Worm (Caenorhabditis elegans): ENCODE data around the gene dnj-7.
A peak's percentile ranks its signal among the peaks of the same experiment; 100 is the strongest.

dnj-7 gene

DNA sequence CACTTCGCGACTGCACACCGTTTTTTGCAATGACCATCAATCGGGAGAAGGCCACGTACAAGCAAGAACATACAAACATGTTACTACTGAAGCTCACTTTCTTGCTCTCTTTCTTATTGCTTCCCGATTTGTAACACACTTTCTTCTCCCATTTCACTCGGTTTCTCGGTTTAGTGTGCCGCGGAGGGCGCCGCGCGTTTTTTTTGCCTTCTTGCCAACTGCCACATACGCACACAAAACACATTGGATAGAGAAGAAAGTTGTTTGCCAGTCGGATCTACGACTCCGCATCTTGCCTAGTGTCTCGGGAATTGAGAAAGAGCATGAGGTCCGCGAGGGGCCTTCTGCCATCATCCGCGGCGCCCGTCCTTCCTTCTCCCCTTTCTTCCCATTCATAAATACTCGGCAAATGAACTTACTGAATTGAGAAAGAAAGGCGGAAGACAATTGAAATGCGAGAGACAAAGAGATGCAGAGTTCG, 40.4 kb downstream of the dnj-7 start:
- TF ChIP-seq rcor-1 (GFP tag; IDR thresholded peaks at IDR 0.05): no peak
- TF ChIP-seq T07F8.4 (tag; optimal IDR thresholded peaks at IDR 0.05): no peak
- TF ChIP-seq lin-35 (GFP tag; optimal IDR thresholded peaks at IDR 0.05): peak in 1 of 3 experiments; percentile 26
- 0 out of 2 replicates have a peak, but pooled peaks have one; percentile 29 for TF ChIP-seq K11D2.4 (GFP tag; IDR thresholded peaks at IDR 0.05)
- TF ChIP-seq T26A5.8 (tag; optimal IDR thresholded peaks at IDR 0.05): no peak
- TF ChIP-seq madf-8 (GFP tag; conservative IDR thresholded peaks at IDR 0.05): no peak
- TF ChIP-seq B0035.1 (tag; optimal IDR thresholded peaks at IDR 0.05): no peak
- TF ChIP-seq snpc-1.3 (tag; optimal IDR thresholded peaks at IDR 0.05; ENCODE audit: insufficient read depth): no peak
- no peak for TF ChIP-seq D2030.7 (GFP tag; IDR thresholded peaks at IDR 0.05)
- peak in 1 of 2 experiments; percentile 18 for TF ChIP-seq let-607 (tag; optimal IDR thresholded peaks at IDR 0.05)
- no peak for TF ChIP-seq bed-1 (GFP tag; IDR thresholded peaks at IDR 0.05)
- TF ChIP-seq nfya-1 (tag; optimal IDR thresholded peaks at IDR 0.05; ENCODE audit: borderline replicate concordance, insufficient read depth): no peak
- no peak for TF ChIP-seq ZK185.1 (tag; optimal IDR thresholded peaks at IDR 0.05; ENCODE audit: poor library complexity, severe bottlenecking)
- TF ChIP-seq unc-62 (GFP tag; optimal IDR thresholded peaks at IDR 0.05): no peak
- TF ChIP-seq dpl-1 (GFP tag; optimal IDR thresholded peaks at IDR 0.05): no peak
- TF ChIP-seq lin-40 (tag; optimal IDR thresholded peaks at IDR 0.05): peak; percentile 38
- no peak for TF ChIP-seq ztf-26 (tag; optimal IDR thresholded peaks at IDR 0.05)
- no peak for TF ChIP-seq F49E8.2 (tag; optimal IDR thresholded peaks at IDR 0.05; ENCODE audit: insufficient read depth)
- TF ChIP-seq cebp-1 (GFP tag; IDR thresholded peaks at IDR 0.05): no peak
- peak; percentile 69 for TF ChIP-seq cebp-1 (tag; optimal IDR thresholded peaks at IDR 0.05)
- no peak for TF ChIP-seq gei-17 (GFP tag; optimal IDR thresholded peaks at IDR 0.05)
- TF ChIP-seq K12H6.12 (tag; optimal IDR thresholded peaks at IDR 0.05): peak; percentile 86
- no peak for TF ChIP-seq rec-8 (tag; optimal IDR thresholded peaks at IDR 0.05)
- no peak for TF ChIP-seq C06A6.2 (GFP tag; conservative IDR thresholded peaks at IDR 0.05)
- TF ChIP-seq zfh-2 (GFP tag; conservative IDR thresholded peaks at IDR 0.05): peak; percentile 93
- no peak for TF ChIP-seq nhr-90 (tag; optimal IDR thresholded peaks at IDR 0.05)
- no peak for TF ChIP-seq dpff-1 (tag; optimal IDR thresholded peaks at IDR 0.05)
- TF ChIP-seq Y56A3A.18 (GFP tag; IDR thresholded peaks at IDR 0.05): no peak
- TF ChIP-seq F39B2.1 (GFP tag; IDR thresholded peaks at IDR 0.05): no peak
- TF ChIP-seq repo-1 (tag; optimal IDR thresholded peaks at IDR 0.05): no peak
- TF ChIP-seq F57C9.4 (tag; optimal IDR thresholded peaks at IDR 0.05): no peak
- no peak for TF ChIP-seq tbp1 (GFP tag; optimal IDR thresholded peaks at IDR 0.05)
- no peak for TF ChIP-seq sdz-38 (tag; optimal IDR thresholded peaks at IDR 0.05)
- TF ChIP-seq F57A8.1 (GFP tag; optimal IDR thresholded peaks at IDR 0.05): no peak
- no peak for TF ChIP-seq Y79H2A.3 (GFP tag; conservative IDR thresholded peaks at IDR 0.05)
- no peak for TF ChIP-seq lag-1 (GFP tag; IDR thresholded peaks at IDR 0.05)
- TF ChIP-seq dox-1 (GFP tag; IDR thresholded peaks at IDR 0.05): peak; percentile 44; the same call in 1 of the 2 replicates
- TF ChIP-seq hlh-26 (GFP tag; conservative IDR thresholded peaks at IDR 0.05): no peak
- no peak for TF ChIP-seq F10E7.11 (tag; optimal IDR thresholded peaks at IDR 0.05)
- TF ChIP-seq ztf-3 (GFP tag; optimal IDR thresholded peaks at IDR 0.05): no peak
- TF ChIP-seq somi-1 (GFP tag; optimal IDR thresholded peaks at IDR 0.05): peak; percentile 2
- no peak for TF ChIP-seq mxl-1 (tag; optimal IDR thresholded peaks at IDR 0.05)
- 0 out of 2 replicates have a peak, but pooled peaks have one; percentile 10 for TF ChIP-seq nhr-120 (GFP tag; IDR thresholded peaks at IDR 0.05)
- no peak for TF ChIP-seq C17E4.6 (GFP tag; IDR thresholded peaks at IDR 0.05)
- TF ChIP-seq ztf-6 (GFP tag; IDR thresholded peaks at IDR 0.05): no peak
- TF ChIP-seq nhr-80 (tag; optimal IDR thresholded peaks at IDR 0.05): peak; percentile 84
- no peak for TF ChIP-seq ztf-18 (tag; optimal IDR thresholded peaks at IDR 0.05)
- no peak for TF ChIP-seq hlh-12 (tag; optimal IDR thresholded peaks at IDR 0.05)
